Worm (Caenorhabditis elegans) whole organism, L4/young adult: Measurements from ENCODE around the gene F14D7.2.

ENCODE experiments used
- W03F9.2 ChIP-seq: fragments of 150-350 bp; optimal IDR thresholded peaks from 2 replicates; lab custom pipeline; 2014; ENCODE audit warnings: missing biosample characterization, missing genetic modification characterization
- dao-5 ChIP-seq: sonication (generic microtip); optimal IDR thresholded peaks from 2 replicates; lab custom pipeline; 2016; ENCODE audit warnings: missing genotype, missing genetic modification characterization, moderate library complexity, missing compliant biosample characterization
- him-1 ChIP-seq: sonication (generic microtip); optimal IDR thresholded peaks from 2 replicates; lab custom pipeline; 2016; ENCODE audit warnings: missing genotype, missing genetic modification reagents, missing genetic modification characterization, missing compliant biosample characterization

- no peak for TF ChIP-seq dao-5 (tag; lab: Kevin White, UChicago)
- TF ChIP-seq him-1 (tag; lab: Kevin White, UChicago): no peak
- no peak for TF ChIP-seq W03F9.2 (tag; lab: Kevin White, UChicago)
These were observed at the start of gene F14D7.2 for ce11 chrV:14293667-14294194.
